Worm (Caenorhabditis elegans) whole organism, mixed stage, embryonic: ENCODE data around the gene pro-1.

Source experiments
- M03D4.4 ChIP-seq: sonication (generic microtip); optimal IDR thresholded peaks from 2 replicates; lab custom pipeline; 2017; ENCODE audit warnings: mild to moderate bottlenecking, missing genetic modification characterization, missing compliant biosample characterization
- ceh-43 ChIP-seq: fragments of 200-800 bp; sonication (Bioruptor generic); optimal IDR thresholded peaks from 2 replicates; lab custom pipeline; 2018; ENCODE audit warnings: mild to moderate bottlenecking, missing genetic modification characterization, moderate library complexity, missing compliant biosample characterization
- ces-1 ChIP-seq: fragments of 150-350 bp; optimal IDR thresholded peaks from 2 replicates; lab custom pipeline; 2014; ENCODE audit warnings: missing biosample characterization, missing genetic modification reagents, missing genetic modification characterization
- elt-3 ChIP-seq: fragments of 150-350 bp; optimal IDR thresholded peaks from 2 replicates; lab custom pipeline; 2014; ENCODE audit warnings: missing biosample characterization, missing genetic modification characterization
- mep-1 ChIP-seq: fragments of 150-350 bp; optimal IDR thresholded peaks from 2 replicates; lab custom pipeline; 2017; ENCODE audit warnings: missing biosample characterization, missing genetic modification reagents, missing genetic modification characterization, inconsistent platforms
- nhr-237 ChIP-seq: fragments of 150-350 bp; optimal IDR thresholded peaks from 2 replicates; lab custom pipeline; 2014; ENCODE audit warnings: missing biosample characterization, missing genetic modification characterization
- nhr-28 ChIP-seq: fragments of 150-350 bp; optimal IDR thresholded peaks from 2 replicates; lab custom pipeline; 2014; ENCODE audit warnings: missing biosample characterization, missing genetic modification characterization
- nhr-76 ChIP-seq: sonication (generic microtip); optimal IDR thresholded peaks from 2 replicates; lab custom pipeline; 2017; ENCODE audit warnings: missing biosample characterization, missing genetic modification characterization
- pha-4 ChIP-seq: fragments of 150-350 bp; optimal IDR thresholded peaks from 2 replicates; lab custom pipeline; 2018; ENCODE audit warnings: missing biosample characterization, missing genetic modification reagents, missing genetic modification characterization
- snpc-4 ChIP-seq: fragments of 150-350 bp; optimal IDR thresholded peaks from 2 replicates; lab custom pipeline; 2014; ENCODE audit warnings: missing biosample characterization, missing genetic modification characterization
- sptf-1 ChIP-seq: sonication (generic microtip); optimal IDR thresholded peaks from 2 replicates; lab custom pipeline; 2017; ENCODE audit warnings: mild to moderate bottlenecking, missing genetic modification characterization, moderate library complexity, missing compliant biosample characterization
- unc-39 ChIP-seq: fragments of 150-350 bp; optimal IDR thresholded peaks from 2 replicates; lab custom pipeline; 2014; ENCODE audit warnings: missing biosample characterization, missing genetic modification characterization
- unc-62 ChIP-seq: fragments of 150-350 bp; optimal IDR thresholded peaks from 2 replicates; lab custom pipeline; 2014; ENCODE audit warnings: missing biosample characterization, missing genetic modification reagents, missing genetic modification characterization
- ztf-11 ChIP-seq: fragments of 150-350 bp; optimal IDR thresholded peaks from 2 replicates; lab custom pipeline; 2014; ENCODE audit warnings: missing biosample characterization, missing genetic modification characterization

DNA sequence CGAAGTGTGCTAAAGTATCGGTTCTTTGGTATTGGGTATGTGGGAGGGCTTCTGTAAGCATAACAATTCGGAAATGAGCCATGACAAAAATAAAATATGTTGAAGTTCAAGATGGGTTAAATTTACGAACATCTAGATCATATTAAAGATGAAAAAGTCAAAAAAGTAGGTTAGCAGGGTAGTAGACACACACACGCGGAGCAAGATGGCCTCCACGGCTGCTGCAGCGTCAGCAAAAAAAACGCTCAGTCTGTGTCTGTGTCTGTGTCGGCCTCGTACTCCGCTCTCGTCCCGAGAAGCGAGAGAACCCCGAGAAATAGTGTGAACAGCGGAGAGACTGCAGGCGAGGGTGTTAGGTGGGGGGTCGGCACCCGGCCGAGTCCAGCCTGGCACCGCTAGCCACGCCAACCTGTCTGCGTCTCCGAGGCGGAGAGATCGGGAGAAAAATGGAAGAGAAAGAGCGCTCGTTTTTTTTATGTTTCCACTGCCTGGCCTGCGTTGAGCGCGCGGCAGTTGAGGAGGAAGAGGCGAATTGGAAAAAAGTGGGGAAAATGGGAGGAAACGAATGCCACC is 39.2 kb downstream of the pro-1 start, which contains the start of gene myrf-1:
- TF ChIP-seq unc-62 (GFP tag; lab: Kevin White, UChicago), result peak; percentile 39
- no peak for TF ChIP-seq nhr-28 (tag; lab: Kevin White, UChicago)
- no peak for TF ChIP-seq nhr-237
- TF ChIP-seq ztf-11 (tag; lab: Kevin White, UChicago), result peak; percentile 76
- no peak for TF ChIP-seq nhr-76 (tag; lab: Kevin White, UChicago)
- peak; percentile 58 for TF ChIP-seq ces-1 (GFP tag; lab: Kevin White, UChicago)
- no peak for TF ChIP-seq snpc-4 (tag; lab: Kevin White, UChicago)
- TF ChIP-seq elt-3, result no peak
- TF ChIP-seq mep-1 (tag; lab: Kevin White, UChicago), result peak; percentile 81
- peak; percentile 44 for TF ChIP-seq pha-4 (tag; lab: Kevin White, UChicago)
- no peak for TF ChIP-seq ceh-43 (GFP tag; lab: Kevin White, UChicago)
- no peak for TF ChIP-seq unc-39 (tag; lab: Kevin White, UChicago)
- TF ChIP-seq M03D4.4 (tag; lab: Kevin White, UChicago), result peak; percentile 48
- peak; percentile 74 for TF ChIP-seq sptf-1 (tag; lab: Kevin White, UChicago)
